Fruit fly (Drosophila melanogaster): ENCODE measurements around the gene CG31522.
A peak's percentile ranks its signal among the peaks of the same experiment; 100 is the strongest.

dm6 chr3R:4402884-4403705 lies 59.6 kb downstream of the CG31522 start, which contains the start of gene lost:
- TF ChIP-seq toe (GFP tag; optimal IDR thresholded peaks at IDR 0.05): peak; percentile 55
- TF ChIP-seq CG7101 (tag; optimal IDR thresholded peaks at IDR 0.05): peak; percentile 52

All from whole organism, adult.